Worm (Caenorhabditis elegans) whole organism, L1 larva: ENCODE data around the gene mrpl-32.

Source experiments
- alr-1 ChIP-seq: fragments of 200-800 bp; sonication (Bioruptor generic); optimal IDR thresholded peaks from 2 replicates; lab custom pipeline; 2018; ENCODE audit warnings: borderline replicate concordance, mild to moderate bottlenecking, missing genetic modification characterization, missing compliant biosample characterization
- elt-2 ChIP-seq: sonication (generic microtip); optimal IDR thresholded peaks from 2 replicates; lab custom pipeline; 2016; ENCODE audit warnings: missing genetic modification characterization, mild to moderate bottlenecking, inconsistent platforms, missing compliant biosample characterization, missing genetic modification reagents
- fkh-4 ChIP-seq: sonication (generic microtip); optimal IDR thresholded peaks from 2 replicates; lab custom pipeline; 2016; ENCODE audit warnings: missing compliant biosample characterization, missing genetic modification characterization, borderline replicate concordance
- fos-1 ChIP-seq: fragments of 150-350 bp; optimal IDR thresholded peaks from 2 replicates; lab custom pipeline; 2014; ENCODE audit warnings: missing biosample characterization, missing genetic modification characterization
- nhr-12 ChIP-seq: sonication (generic microtip); optimal IDR thresholded peaks from 2 replicates; lab custom pipeline; 2017; ENCODE audit warnings: missing biosample characterization, missing genetic modification characterization
- pax-3 ChIP-seq: fragments of 200-800 bp; sonication (Bioruptor generic); optimal IDR thresholded peaks from 2 replicates; lab custom pipeline; 2018; ENCODE audit warnings: mild to moderate bottlenecking, missing genetic modification characterization, moderate library complexity, missing compliant biosample characterization
- snu-23 ChIP-seq: sonication (generic microtip); optimal IDR thresholded peaks from 2 replicates; lab custom pipeline; 2016; ENCODE audit warnings: missing genetic modification characterization, missing compliant biosample characterization
- unc-62 ChIP-seq: fragments of 150-350 bp; optimal IDR thresholded peaks from 2 replicates; lab custom pipeline; 2014; ENCODE audit warnings: missing biosample characterization, missing genetic modification reagents, missing genetic modification characterization

- TF ChIP-seq nhr-12, result no peak
- TF ChIP-seq elt-2 (tag; lab: Kevin White, UChicago), result peak; percentile 97
- no peak for TF ChIP-seq alr-1 (tag; lab: Kevin White, UChicago)
- TF ChIP-seq pax-3, result no peak
- TF ChIP-seq unc-62 (GFP tag; lab: Kevin White, UChicago), result no peak
- TF ChIP-seq snu-23 (GFP tag; lab: Kevin White, UChicago), result no peak
- TF ChIP-seq fos-1 (tag; lab: Kevin White, UChicago), result no peak
- no peak for TF ChIP-seq fkh-4
Observed at ce11 chrIII:8400478-8400877, 49.1 kb upstream of the mrpl-32 start.
